Fruit fly (Drosophila melanogaster) whole organism, prepupa: ENCODE data around the gene CG32147.

Experiments
- Blimp-1 ChIP-seq: fragments of 200-800 bp; sonication (Bioruptor generic); optimal IDR thresholded peaks from 3 replicates; lab custom pipeline; 2017; ENCODE audit warnings: missing biosample characterization, missing genetic modification characterization, mild to moderate bottlenecking, moderate library complexity, missing genetic modification reagents
- CG10631 ChIP-seq: fragments of 200-800 bp; sonication (Bioruptor generic); optimal IDR thresholded peaks from 2 replicates; lab custom pipeline; 2016; ENCODE audit warnings: missing biosample characterization, missing genetic modification characterization
- CG10669 ChIP-seq: fragments of 200-800 bp; sonication (Bioruptor generic); optimal IDR thresholded peaks from 3 replicates; lab custom pipeline; 2018; ENCODE audit warnings: missing biosample characterization, mild to moderate bottlenecking, missing genetic modification characterization, moderate library complexity
- CG11294 ChIP-seq: fragments of 200-800 bp; sonication (Bioruptor generic); IDR thresholded peaks from 2 replicates; pipeline ENCODE4 v1.3.6; 2022; ENCODE audit warnings: missing biosample characterization, missing genetic modification characterization
- CG11762 ChIP-seq: fragments of 200-800 bp; sonication (Bioruptor generic); optimal IDR thresholded peaks from 3 replicates; lab custom pipeline; 2016; ENCODE audit warnings: missing biosample characterization, missing genetic modification characterization; ENCODE audit not compliant: insufficient read depth
- CG11902 ChIP-seq: fragments of 200-800 bp; sonication (Bioruptor generic); optimal IDR thresholded peaks from 3 replicates; lab custom pipeline; 2016; ENCODE audit warnings: missing biosample characterization, missing genetic modification characterization
- CG15336 ChIP-seq: fragments of 200-800 bp; sonication (Bioruptor generic); IDR thresholded peaks from 2 replicates; pipeline ENCODE4 v1.3.6; 2022; ENCODE audit warnings: missing biosample characterization, missing genetic modification characterization
- CG1621 ChIP-seq: fragments of 200-800 bp; sonication (Bioruptor generic); optimal IDR thresholded peaks from 3 replicates; lab custom pipeline; 2018; ENCODE audit warnings: missing biosample characterization, mild to moderate bottlenecking, missing genetic modification characterization
- CG16779 ChIP-seq: fragments of 200-800 bp; sonication (Bioruptor generic); optimal IDR thresholded peaks from 3 replicates; lab custom pipeline; 2017; ENCODE audit warnings: missing biosample characterization, mild to moderate bottlenecking, missing genetic modification characterization
- CG32006 ChIP-seq: fragments of 200-800 bp; sonication (Bioruptor generic); optimal IDR thresholded peaks from 3 replicates; lab custom pipeline; 2017; ENCODE audit warnings: missing biosample characterization, mild to moderate bottlenecking, missing genetic modification characterization
- CG3919 ChIP-seq: fragments of 200-800 bp; sonication (Bioruptor generic); optimal IDR thresholded peaks from 3 replicates; lab custom pipeline; 2016; ENCODE audit warnings: missing biosample characterization, missing genetic modification characterization
- CG4318 ChIP-seq: fragments of 200-800 bp; sonication (Bioruptor generic); optimal IDR thresholded peaks from 3 replicates; lab custom pipeline; 2017; ENCODE audit warnings: missing biosample characterization, mild to moderate bottlenecking, missing genetic modification characterization
- CG6163 ChIP-seq: fragments of 200-800 bp; sonication (Bioruptor generic); IDR thresholded peaks from 3 replicates; pipeline ENCODE4 v1.3.6; 2022; ENCODE audit warnings: missing biosample characterization, missing genetic modification characterization
- CG6276 ChIP-seq: fragments of 200-800 bp; sonication (Bioruptor generic); optimal IDR thresholded peaks from 2 replicates; lab custom pipeline; 2017; ENCODE audit warnings: missing biosample characterization, mild to moderate bottlenecking, missing genetic modification characterization
- CG6792 ChIP-seq: fragments of 200-800 bp; sonication (Bioruptor generic); optimal IDR thresholded peaks from 3 replicates; lab custom pipeline; 2016; ENCODE audit warnings: missing biosample characterization, missing genetic modification characterization
- CG6808 ChIP-seq: fragments of 200-800 bp; sonication (Bioruptor generic); optimal IDR thresholded peaks from 3 replicates; lab custom pipeline; 2017; ENCODE audit warnings: missing biosample characterization, missing genetic modification characterization, mild to moderate bottlenecking, moderate library complexity, missing genetic modification reagents
- CG6854 ChIP-seq: fragments of 200-800 bp; sonication (Bioruptor generic); optimal IDR thresholded peaks from 2 replicates; lab custom pipeline; 2017; ENCODE audit warnings: missing biosample characterization, mild to moderate bottlenecking, missing genetic modification characterization
- CG7368 ChIP-seq: fragments of 200-800 bp; sonication (Bioruptor generic); optimal IDR thresholded peaks from 3 replicates; lab custom pipeline; 2016; ENCODE audit warnings: missing biosample characterization, missing genetic modification characterization
- CG8119 ChIP-seq: fragments of 200-800 bp; sonication (Bioruptor generic); IDR thresholded peaks from 3 replicates; pipeline ENCODE4 v1.3.6; 2022; ENCODE audit warnings: missing biosample characterization, missing genetic modification characterization
- CG8632 ChIP-seq: fragments of 200-800 bp; sonication (Bioruptor generic); optimal IDR thresholded peaks from 3 replicates; lab custom pipeline; 2016; ENCODE audit warnings: missing biosample characterization, missing genetic modification characterization
- CG9139 ChIP-seq: fragments of 200-800 bp; sonication (Bioruptor generic); optimal IDR thresholded peaks from 3 replicates; lab custom pipeline; 2017; ENCODE audit warnings: missing biosample characterization, mild to moderate bottlenecking, missing genetic modification characterization
- Eip78C ChIP-seq: fragments of 200-800 bp; sonication (Bioruptor generic); peaks from one replicate; lab custom pipeline; 2016; ENCODE audit warnings: missing biosample characterization, missing genetic modification characterization
- Eip93F ChIP-seq: fragments of 200-800 bp; sonication (Bioruptor generic); optimal IDR thresholded peaks from 2 replicates; lab custom pipeline; 2016; ENCODE audit warnings: missing biosample characterization, mild to moderate bottlenecking, missing genetic modification characterization
- Ets21C ChIP-seq: fragments of 200-800 bp; sonication (Bioruptor generic); optimal IDR thresholded peaks from 3 replicates; lab custom pipeline; 2016; ENCODE audit warnings: missing biosample characterization, missing genetic modification characterization
- Ets96B ChIP-seq: fragments of 200-800 bp; optimal IDR thresholded peaks from 2 replicates; lab custom pipeline; 2019; ENCODE audit warnings: missing biosample characterization, mild to moderate bottlenecking, missing genetic modification characterization, moderate library complexity
- Gug ChIP-seq: fragments of 200-800 bp; sonication (Bioruptor generic); IDR thresholded peaks from 2 replicates; pipeline ENCODE4 v1.3.6; 2022; ENCODE audit warnings: missing biosample characterization, missing genetic modification characterization
- Hr38 ChIP-seq: sonication (Bioruptor generic); optimal IDR thresholded peaks from 2 replicates; lab custom pipeline; 2016; ENCODE audit warnings: missing biosample characterization, missing genetic modification characterization
- Hr39 ChIP-seq: fragments of 200-800 bp; sonication (Bioruptor generic); optimal IDR thresholded peaks from 2 replicates; lab custom pipeline; 2016; ENCODE audit warnings: missing biosample characterization, missing genetic modification characterization
- Hr4 ChIP-seq: fragments of 200-800 bp; sonication (Bioruptor generic); optimal IDR thresholded peaks from 3 replicates; lab custom pipeline; 2016; ENCODE audit warnings: missing biosample characterization, missing genetic modification characterization
- Met ChIP-seq: fragments of 200-800 bp; sonication (Bioruptor generic); optimal IDR thresholded peaks from 3 replicates; lab custom pipeline; 2016; ENCODE audit warnings: missing biosample characterization, missing genetic modification characterization
- OdsH ChIP-seq: fragments of 200-800 bp; sonication (Bioruptor generic); optimal IDR thresholded peaks from 3 replicates; lab custom pipeline; 2016; ENCODE audit warnings: missing biosample characterization, missing genetic modification characterization
- Smox ChIP-seq: fragments of 200-800 bp; sonication (Bioruptor generic); optimal IDR thresholded peaks from 3 replicates; lab custom pipeline; 2016; ENCODE audit warnings: missing biosample characterization, missing genetic modification characterization
- Sox102F ChIP-seq: fragments of 200-800 bp; sonication (Bioruptor generic); optimal IDR thresholded peaks from 2 replicates; lab custom pipeline; 2016; ENCODE audit warnings: missing biosample characterization, mild to moderate bottlenecking, missing genetic modification characterization
- Sox14 ChIP-seq: fragments of 200-800 bp; sonication (Bioruptor generic); optimal IDR thresholded peaks from 3 replicates; lab custom pipeline; 2016; ENCODE audit warnings: missing biosample characterization, missing genetic modification characterization
- Sox15 ChIP-seq: fragments of 200-800 bp; sonication (Bioruptor generic); optimal IDR thresholded peaks from 3 replicates; lab custom pipeline; 2016; ENCODE audit warnings: missing biosample characterization, missing genetic modification characterization
- achi ChIP-seq: fragments of 200-800 bp; sonication (Bioruptor generic); optimal IDR thresholded peaks from 3 replicates; lab custom pipeline; 2016; ENCODE audit warnings: missing biosample characterization, missing genetic modification characterization
- acj6 ChIP-seq: fragments of 200-800 bp; sonication (Bioruptor generic); optimal IDR thresholded peaks from 3 replicates; lab custom pipeline; 2016; ENCODE audit warnings: missing biosample characterization, missing genetic modification characterization
- cyc ChIP-seq: fragments of 200-800 bp; sonication (Bioruptor generic); optimal IDR thresholded peaks from 3 replicates; lab custom pipeline; 2016; ENCODE audit warnings: missing biosample characterization, missing genetic modification characterization
- dsx ChIP-seq: fragments of 200-800 bp; optimal IDR thresholded peaks from 3 replicates; lab custom pipeline; 2019; ENCODE audit warnings: missing biosample characterization, mild to moderate bottlenecking, missing genetic modification characterization, moderate library complexity; ENCODE audit not compliant: poor library complexity, severe bottlenecking
- eg ChIP-seq: fragments of 200-800 bp; sonication (Bioruptor generic); IDR thresholded peaks from 3 replicates; pipeline ENCODE4 v1.3.6; 2022; ENCODE audit warnings: missing biosample characterization, missing genetic modification characterization
- esn ChIP-seq: fragments of 200-800 bp; sonication (Bioruptor generic); optimal IDR thresholded peaks from 2 replicates; lab custom pipeline; 2016; ENCODE audit warnings: missing biosample characterization, mild to moderate bottlenecking, missing genetic modification characterization, moderate library complexity
- pdm3 ChIP-seq: fragments of 200-800 bp; sonication (Bioruptor generic); optimal IDR thresholded peaks from 3 replicates; lab custom pipeline; 2016; ENCODE audit warnings: missing biosample characterization, missing genetic modification characterization
- salr ChIP-seq, 2 experiments: fragments of 200-800 bp; sonication (Bioruptor generic); optimal IDR thresholded peaks; 3 replicates each; lab custom pipeline; 2016 to 2018; ENCODE audit warnings: missing biosample characterization in 2 of 2, missing genetic modification characterization in 2 of 2, mild to moderate bottlenecking in 1 of 2
- svp ChIP-seq: fragments of 200-800 bp; sonication (Bioruptor generic); peaks from one replicate; lab custom pipeline; 2016; ENCODE audit warnings: missing biosample characterization, missing genetic modification characterization
- topi ChIP-seq: fragments of 200-800 bp; sonication (Bioruptor generic); optimal IDR thresholded peaks from 3 replicates; lab custom pipeline; 2016; ENCODE audit warnings: missing biosample characterization, missing genetic modification characterization
- vri ChIP-seq: fragments of 200-800 bp; sonication (Bioruptor generic); optimal IDR thresholded peaks from 3 replicates; lab custom pipeline; 2016; ENCODE audit warnings: missing biosample characterization, mild to moderate bottlenecking, missing genetic modification characterization

CG32147 gene

DNA sequence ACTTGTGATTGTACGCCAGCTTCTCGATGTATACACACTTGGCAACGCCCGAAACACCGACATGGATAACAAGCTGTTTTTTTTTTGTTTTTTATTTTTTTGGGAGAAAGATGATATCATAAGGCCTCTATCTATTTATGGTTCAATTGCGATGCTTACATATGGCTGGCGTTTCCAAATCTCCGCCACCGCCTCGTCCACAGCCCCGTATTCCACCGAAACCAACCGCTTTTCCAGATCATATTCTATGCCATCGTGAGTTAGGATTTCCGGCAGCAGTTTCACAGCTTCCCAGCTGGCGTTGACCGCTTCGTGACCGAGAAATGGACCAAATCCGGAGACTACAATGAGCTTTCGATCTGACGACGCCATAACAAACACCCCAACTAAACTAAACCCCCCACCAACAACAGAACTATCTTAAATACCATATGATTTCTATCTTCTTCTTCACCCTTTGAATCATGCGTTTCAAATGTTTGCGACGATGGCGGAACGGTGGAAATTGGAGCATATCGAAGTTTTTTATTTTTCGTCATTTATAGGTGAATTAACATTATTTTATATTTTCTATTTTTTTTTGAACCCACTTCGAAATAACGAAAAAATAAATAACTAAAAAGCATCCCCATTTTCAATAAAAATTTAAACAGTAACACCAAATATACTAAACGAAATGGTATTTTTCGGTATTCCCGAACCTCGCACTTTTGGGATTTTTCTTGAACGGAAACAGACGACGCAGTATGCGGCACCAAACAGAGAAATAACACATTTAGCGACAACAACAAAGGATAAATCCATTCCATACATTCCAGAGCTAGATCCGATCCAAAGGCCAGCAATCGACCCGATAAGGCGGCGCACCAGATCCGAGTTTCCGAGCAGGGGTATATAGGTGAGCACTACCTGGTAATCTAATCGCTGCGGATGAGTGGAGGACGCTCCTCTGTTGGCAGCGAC, at the start of gene CG32147, which contains the start of gene Pex3:
TSS of gene CG32147 (minus strand) at position 422 of the 963 bp plus-strand sequence.
TSS of gene Pex3 (plus strand) at position 718 of the 963 bp plus-strand sequence.
- TF ChIP-seq Hr38 (no peak), vri (no peak), Sox15 (no peak), CG8119 (no peak; the same call in 1 of the 3 replicates), CG11762 (GFP tag; lab: Kevin White, UChicago) (no peak), Sox14 (GFP tag; lab: Kevin White, UChicago) (peak; percentile 67), CG15336 (GFP tag; lab: Robert Waterston, UW) (no peak), CG6854 (GFP tag; lab: Kevin White, UChicago) (peak; percentile 43), CG10669 (GFP tag; lab: Kevin White, UChicago) (no peak), CG11294 (GFP tag; lab: Robert Waterston, UW) (no peak), CG6808 (GFP tag; lab: Kevin White, UChicago) (peak; percentile 26), Hr4 (GFP tag; lab: Kevin White, UChicago) (no peak), topi (GFP tag; lab: Kevin White, UChicago) (no peak), salr (GFP tag; optimal IDR thresholded peaks at IDR 0.05; lab: Kevin White, UChicago) (no peak), esn (GFP tag; lab: Kevin White, UChicago) (peak; percentile 4), CG6276 (no peak), CG4318 (GFP tag; lab: Kevin White, UChicago) (no peak), CG1621 (tag; lab: Kevin White, UChicago) (no peak), Gug (GFP tag; lab: Robert Waterston, UW) (no peak), svp (GFP tag; lab: Kevin White, UChicago) (peak; percentile 49), CG10631 (no peak), achi (GFP tag; lab: Kevin White, UChicago) (no peak), Blimp-1 (no peak), Eip78C (GFP tag; lab: Kevin White, UChicago) (peak; percentile 39), dsx (GFP tag; lab: Kevin White, UChicago) (no peak), Ets21C (GFP tag; lab: Kevin White, UChicago) (no peak), acj6 (GFP tag; lab: Kevin White, UChicago) (no peak)

DNA sequence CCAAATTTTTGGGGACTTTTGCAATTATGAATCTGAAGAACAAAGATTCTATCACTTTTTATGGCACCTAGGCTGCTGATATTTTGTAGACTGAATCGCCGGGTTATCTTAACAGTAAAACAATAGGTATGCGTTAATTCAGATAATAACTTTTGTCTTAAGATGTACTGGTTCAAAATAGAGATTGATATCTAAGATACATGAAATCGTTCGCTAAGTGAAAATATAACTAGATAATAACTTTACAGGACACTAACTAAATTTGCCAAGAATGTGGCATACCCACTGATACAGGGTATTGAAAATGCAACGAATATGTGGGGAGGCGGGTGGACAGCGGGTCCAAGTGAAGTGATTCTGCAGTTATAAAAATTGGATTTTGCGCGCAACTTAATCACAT, 48.3 kb upstream of the CG32147 start:
- TF ChIP-seq CG9139 (GFP tag; lab: Kevin White, UChicago), result no peak
- TF ChIP-seq CG10669 (GFP tag; lab: Kevin White, UChicago), result no peak
- TF ChIP-seq CG6163 (GFP tag; lab: Robert Waterston, UW), result no peak
- no peak for TF ChIP-seq CG4318 (GFP tag; lab: Kevin White, UChicago)
- TF ChIP-seq eg (GFP tag; lab: Robert Waterston, UW), result no peak
- TF ChIP-seq CG10631, result no peak
- no peak for TF ChIP-seq Hr39
- TF ChIP-seq Hr4 (GFP tag; lab: Kevin White, UChicago), result peak; percentile 36
- peak; percentile 24 for TF ChIP-seq Smox (GFP tag; lab: Kevin White, UChicago)
- peak; percentile 77 for TF ChIP-seq Eip78C (GFP tag; lab: Kevin White, UChicago)
- peak; percentile 27 for TF ChIP-seq esn (GFP tag; lab: Kevin White, UChicago)
- no peak for TF ChIP-seq CG6792 (GFP tag; lab: Kevin White, UChicago)
- TF ChIP-seq CG8632 (GFP tag; lab: Kevin White, UChicago), result no peak
- TF ChIP-seq Sox15, result no peak
- TF ChIP-seq CG11294 (GFP tag; lab: Robert Waterston, UW), result no peak
- TF ChIP-seq CG7368 (GFP tag; lab: Kevin White, UChicago), result peak; percentile 29
- TF ChIP-seq Ets21C (GFP tag; lab: Kevin White, UChicago), result no peak
- TF ChIP-seq cyc (GFP tag; lab: Kevin White, UChicago), result no peak
- no peak for TF ChIP-seq CG15336 (GFP tag; lab: Robert Waterston, UW)
- TF ChIP-seq topi (GFP tag; lab: Kevin White, UChicago), result no peak
- no peak for TF ChIP-seq OdsH (GFP tag; lab: Kevin White, UChicago)
- TF ChIP-seq dsx (GFP tag; lab: Kevin White, UChicago), result no peak
- TF ChIP-seq Met, result peak; percentile 18
- TF ChIP-seq Ets96B (tag; lab: Kevin White, UChicago), result no peak
- no peak for TF ChIP-seq Eip93F (GFP tag; lab: Kevin White, UChicago)
- TF ChIP-seq CG6276, result no peak
- no peak for TF ChIP-seq vri
- no peak for TF ChIP-seq Blimp-1
- no peak for TF ChIP-seq CG11902
- TF ChIP-seq CG32006 (GFP tag; lab: Kevin White, UChicago), result peak; percentile 41
- no peak for TF ChIP-seq Sox102F (GFP tag; lab: Kevin White, UChicago)
- peak; percentile 1 for TF ChIP-seq pdm3 (GFP tag; lab: Kevin White, UChicago)
- no peak for TF ChIP-seq Gug (GFP tag; lab: Robert Waterston, UW)
- peak; percentile 22 for TF ChIP-seq CG3919 (GFP tag; lab: Kevin White, UChicago)
- TF ChIP-seq CG16779 (tag; lab: Kevin White, UChicago), result no peak
